In the genomic region with DNA sequence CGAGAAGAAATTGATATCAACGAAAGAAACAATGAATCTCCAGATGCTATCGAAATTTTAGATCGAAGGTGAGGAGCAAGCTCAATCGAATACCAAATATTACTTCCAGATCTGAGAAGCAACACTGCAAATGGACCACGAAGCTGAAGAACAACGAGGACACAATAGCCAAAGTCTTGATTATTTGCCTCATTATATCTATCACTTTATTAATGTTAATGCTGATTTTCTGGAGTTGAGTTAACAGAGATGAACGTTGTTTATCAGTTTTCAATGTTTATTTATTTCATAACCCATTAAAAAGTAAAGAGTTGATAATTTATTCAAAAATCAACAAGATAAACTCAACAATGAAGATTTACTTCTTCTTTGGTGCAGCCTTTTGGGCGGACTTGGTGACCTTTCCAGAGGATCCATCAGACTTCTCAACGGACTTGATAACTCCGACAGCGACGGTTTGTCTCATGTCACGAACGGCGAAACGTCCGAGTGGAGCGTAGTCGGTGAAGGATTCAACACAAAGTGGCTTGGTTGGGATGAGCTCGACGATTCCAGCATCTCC, we compare ENCODE assay signal across 5 worm cellular contexts.
TF ChIP-seq lines count a peak whose summit lies in the region.

No protein-coding gene starts in this region.

TF ChIP-seq in whole organism, L1 larva, 84 proteins besides CTCF, POLR2A, EP300 and RAD21 (continues in another document):
- no peak for TF ChIP-seq sox-4 (tag; optimal IDR thresholded peaks at IDR 0.05; lab: Kevin White, UChicago)
- TF ChIP-seq nhr-28 (tag; optimal IDR thresholded peaks at IDR 0.05; lab: Kevin White, UChicago) = no peak
- no peak for TF ChIP-seq mab-9 (GFP tag; IDR thresholded peaks at IDR 0.05; lab: Robert Waterston, UW)
- TF ChIP-seq ets-5 (GFP tag; IDR thresholded peaks at IDR 0.05; lab: Robert Waterston, UW) = no peak
- no peak for TF ChIP-seq nhr-85 (tag; lab: Kevin White, UChicago)
- no peak for TF ChIP-seq lin-13 (GFP tag; optimal IDR thresholded peaks at IDR 0.05; lab: Kevin White, UChicago)
- TF ChIP-seq ama-1 (optimal IDR thresholded peaks at IDR 0.05; lab: Kevin White, UChicago) = peak; percentile 33
- no peak for TF ChIP-seq C04F5.9 (tag; optimal IDR thresholded peaks at IDR 0.05; lab: Kevin White, UChicago)
- no peak for TF ChIP-seq nhr-237 (tag; optimal IDR thresholded peaks at IDR 0.05; lab: Kevin White, UChicago)
- TF ChIP-seq fkh-4 (tag; optimal IDR thresholded peaks at IDR 0.05; lab: Kevin White, UChicago; ENCODE audit: borderline replicate concordance) = no peak
- TF ChIP-seq vab-15 (tag; optimal IDR thresholded peaks at IDR 0.05; lab: Kevin White, UChicago) = no peak
- TF ChIP-seq unc-98 (GFP tag; IDR thresholded peaks at IDR 0.05; lab: Robert Waterston, UW) = no peak
- no peak for TF ChIP-seq lin-35 (GFP tag; optimal IDR thresholded peaks at IDR 0.05; lab: Kevin White, UChicago)
- no peak for TF ChIP-seq alr-1 (tag; optimal IDR thresholded peaks at IDR 0.05; lab: Kevin White, UChicago; ENCODE audit: borderline replicate concordance)
- TF ChIP-seq mdl-1 (tag; optimal IDR thresholded peaks at IDR 0.05; lab: Kevin White, UChicago) = no peak
- no peak for TF ChIP-seq unc-86 (tag; optimal IDR thresholded peaks at IDR 0.05; lab: Kevin White, UChicago)
- no peak for TF ChIP-seq ztf-4 (tag; optimal IDR thresholded peaks at IDR 0.05; lab: Kevin White, UChicago)
- no peak for TF ChIP-seq nhr-77 (tag; optimal IDR thresholded peaks at IDR 0.05; lab: Kevin White, UChicago)

TF ChIP-seq in whole organism, L2 larva, 48 proteins besides CTCF, POLR2A, EP300 and RAD21:
- peak; percentile 20 for TF ChIP-seq Y55F3AM.14 (GFP tag; optimal IDR thresholded peaks at IDR 0.05; lab: Kevin White, UChicago)
- TF ChIP-seq lsy-2 (tag; optimal IDR thresholded peaks at IDR 0.05; lab: Kevin White, UChicago) = peak in 1 of 2 experiments; percentile 2
- no peak for TF ChIP-seq nhr-129 (tag; optimal IDR thresholded peaks at IDR 0.05; lab: Kevin White, UChicago)
- peak; percentile 6 for TF ChIP-seq nhr-21 (tag; optimal IDR thresholded peaks at IDR 0.05; lab: Kevin White, UChicago)
- TF ChIP-seq ztf-1 (GFP tag; conservative IDR thresholded peaks at IDR 0.05; lab: Robert Waterston, UW) = no peak
- no peak for TF ChIP-seq snpc-4 (tag; optimal IDR thresholded peaks at IDR 0.05; lab: Kevin White, UChicago)

TF ChIP-seq in whole organism, L3 larva, 47 proteins besides CTCF, POLR2A, EP300 and RAD21:
- no peak for TF ChIP-seq hmg-11 (tag; optimal IDR thresholded peaks at IDR 0.05; lab: Kevin White, UChicago)
- peak; percentile 89 for TF ChIP-seq ama-1 (optimal IDR thresholded peaks at IDR 0.05; lab: Kevin White, UChicago)
- no peak for TF ChIP-seq nhr-23 (tag; optimal IDR thresholded peaks at IDR 0.05; lab: Kevin White, UChicago)
- TF ChIP-seq elt-2 (tag; optimal IDR thresholded peaks at IDR 0.05; lab: Kevin White, UChicago) = peak; percentile 9

TF ChIP-seq in whole organism, L4 larva, 104 proteins besides CTCF, POLR2A, EP300 and RAD21 (continues in another document):
- no peak for TF ChIP-seq nhr-25 (tag; optimal IDR thresholded peaks at IDR 0.05; lab: Kevin White, UChicago; ENCODE audit: borderline replicate concordance, insufficient read depth)
- TF ChIP-seq egl-27 (tag; optimal IDR thresholded peaks at IDR 0.05; lab: Kevin White, UChicago) = no peak
- no peak for TF ChIP-seq saeg-2 (GFP tag; IDR thresholded peaks at IDR 0.05; lab: Robert Waterston, UW)
- TF ChIP-seq daf-12 (tag; optimal IDR thresholded peaks at IDR 0.05; lab: Kevin White, UChicago) = no peak
- no peak for TF ChIP-seq hlh-30 (tag; optimal IDR thresholded peaks at IDR 0.05; lab: Kevin White, UChicago; ENCODE audit: insufficient read depth)
- TF ChIP-seq ceh-82 (tag; optimal IDR thresholded peaks at IDR 0.05; lab: Kevin White, UChicago) = no peak
- TF ChIP-seq lim-7 (GFP tag; IDR thresholded peaks at IDR 0.05; lab: Robert Waterston, UW) = peak; percentile 6; the same call in 1 of the 2 replicates
- TF ChIP-seq R02D3.7 (tag; optimal IDR thresholded peaks at IDR 0.05; lab: Kevin White, UChicago) = peak; percentile 25
- no peak for TF ChIP-seq nhr-76 (tag; optimal IDR thresholded peaks at IDR 0.05; lab: Kevin White, UChicago)
- TF ChIP-seq ztf-11 (tag; optimal IDR thresholded peaks at IDR 0.05; lab: Kevin White, UChicago) = no peak
- TF ChIP-seq cey-2 (tag; optimal IDR thresholded peaks at IDR 0.05; lab: Kevin White, UChicago; ENCODE audit: borderline replicate concordance, insufficient read depth) = no peak
- TF ChIP-seq tra-1 (GFP tag; IDR thresholded peaks at IDR 0.05; lab: Robert Waterston, UW) = peak; percentile 28; the same call in 1 of the 2 replicates
- TF ChIP-seq dmd-6 (GFP tag; IDR thresholded peaks at IDR 0.05; lab: Robert Waterston, UW) = no peak
- TF ChIP-seq lin-39 (tag; optimal IDR thresholded peaks at IDR 0.05; lab: Kevin White, UChicago) = no peak
- TF ChIP-seq snpc-4 (tag; optimal IDR thresholded peaks at IDR 0.05; lab: Kevin White, UChicago) = no peak
- TF ChIP-seq dmd-9 (GFP tag; IDR thresholded peaks at IDR 0.05; lab: Robert Waterston, UW) = no peak
- peak; percentile 32 for TF ChIP-seq T20F7.1 (GFP tag; optimal IDR thresholded peaks at IDR 0.05; lab: Kevin White, UChicago)
- no peak for TF ChIP-seq ces-1 (GFP tag; optimal IDR thresholded peaks at IDR 0.05; lab: Kevin White, UChicago)
- no peak for TF ChIP-seq nhr-10 (tag; optimal IDR thresholded peaks at IDR 0.05; lab: Kevin White, UChicago)
- no peak for TF ChIP-seq unc-39 (tag; optimal IDR thresholded peaks at IDR 0.05; lab: Kevin White, UChicago)
- peak; percentile 52; the same call in 1 of the 2 replicates for TF ChIP-seq T26A8.4 (GFP tag; IDR thresholded peaks at IDR 0.05; lab: Robert Waterston, UW)
- TF ChIP-seq ZK337.2 (GFP tag; IDR thresholded peaks at IDR 0.05; lab: Robert Waterston, UW) = no peak
- no peak for TF ChIP-seq rbr-2 (tag; optimal IDR thresholded peaks at IDR 0.05; lab: Kevin White, UChicago)
- TF ChIP-seq skn-1 (tag; optimal IDR thresholded peaks at IDR 0.05; lab: Kevin White, UChicago) = no peak
- no peak for TF ChIP-seq mxl-2 (GFP tag; conservative IDR thresholded peaks at IDR 0.05; lab: Robert Waterston, UW)
- TF ChIP-seq arid-1 (GFP tag; conservative IDR thresholded peaks at IDR 0.05; lab: Robert Waterston, UW) = peak; percentile 76
- TF ChIP-seq nhr-48 (tag; optimal IDR thresholded peaks at IDR 0.05; lab: Kevin White, UChicago) = peak; percentile 18
- no peak for TF ChIP-seq vab-7 (GFP tag; IDR thresholded peaks at IDR 0.05; lab: Robert Waterston, UW)
- no peak for TF ChIP-seq hif-1 (tag; optimal IDR thresholded peaks at IDR 0.05; lab: Kevin White, UChicago)
- TF ChIP-seq fkh-10 (GFP tag; optimal IDR thresholded peaks at IDR 0.05; lab: Kevin White, UChicago) = no peak

TF ChIP-seq in whole organism, young adult, 124 proteins besides CTCF, POLR2A, EP300 and RAD21 (continues in another document):
- TF ChIP-seq hmg-1.2 (GFP tag; IDR thresholded peaks at IDR 0.05; lab: Robert Waterston, UW) (peak; percentile 51), ceh-91 (GFP tag; IDR thresholded peaks at IDR 0.05; lab: Robert Waterston, UW) (no peak), sdz-38 (tag; optimal IDR thresholded peaks at IDR 0.05; lab: Kevin White, UChicago) (no peak), K12H6.12 (tag; optimal IDR thresholded peaks at IDR 0.05; lab: Kevin White, UChicago) (no peak), rpc-1 (optimal IDR thresholded peaks at IDR 0.05; lab: Kevin White, UChicago) (no peak), rpc-1 (tag; optimal IDR thresholded peaks at IDR 0.05; lab: Kevin White, UChicago) (no peak), lir-1 (GFP tag; conservative IDR thresholded peaks at IDR 0.05; lab: Robert Waterston, UW) (no peak), nfya-1 (tag; optimal IDR thresholded peaks at IDR 0.05; lab: Kevin White, UChicago; ENCODE audit: borderline replicate concordance, insufficient read depth) (no peak), snpc-4 (GFP tag; optimal IDR thresholded peaks at IDR 0.05; lab: Kevin White, UChicago) (peak; percentile 64), snpc-4 (tag; optimal IDR thresholded peaks at IDR 0.05; lab: Kevin White, UChicago) (peak in 3 of 4 experiments; percentile 57 to 76 (median 74)), let-526 (GFP tag; IDR thresholded peaks at IDR 0.05; lab: Robert Waterston, UW) (no peak), lsy-27 (tag; optimal IDR thresholded peaks at IDR 0.05; lab: Kevin White, UChicago; ENCODE audit: borderline replicate concordance, insufficient read depth) (no peak), bed-2 (GFP tag; IDR thresholded peaks at IDR 0.05; lab: Robert Waterston, UW) (no peak), atf-7 (tag; optimal IDR thresholded peaks at IDR 0.05; lab: Kevin White, UChicago) (no peak), madf-10 (tag; optimal IDR thresholded peaks at IDR 0.05; lab: Kevin White, UChicago) (no peak), B0261.1 (tag; optimal IDR thresholded peaks at IDR 0.05; lab: Kevin White, UChicago) (no peak), madf-6 (GFP tag; IDR thresholded peaks at IDR 0.05; lab: Robert Waterston, UW) (peak; percentile 81), F10E7.11 (tag; optimal IDR thresholded peaks at IDR 0.05; lab: Kevin White, UChicago) (no peak), lin-35 (GFP tag; optimal IDR thresholded peaks at IDR 0.05; lab: Kevin White, UChicago) (peak in 2 of 3 experiments; percentile 48 to 59), F49E8.2 (tag; optimal IDR thresholded peaks at IDR 0.05; lab: Kevin White, UChicago; ENCODE audit: insufficient read depth) (peak; percentile 97), ceh-58 (GFP tag; IDR thresholded peaks at IDR 0.05; lab: Robert Waterston, UW) (no peak), ztf-25 (GFP tag; IDR thresholded peaks at IDR 0.05; lab: Robert Waterston, UW) (no peak), attf-6 (GFP tag; IDR thresholded peaks at IDR 0.05; lab: Robert Waterston, UW) (peak; percentile 84), akir-1 (GFP tag; optimal IDR thresholded peaks at IDR 0.05; lab: Kevin White, UChicago) (no peak), F39B2.1 (GFP tag; IDR thresholded peaks at IDR 0.05; lab: Robert Waterston, UW) (peak; percentile 76), ccch-3 (GFP tag; optimal IDR thresholded peaks at IDR 0.05; lab: Kevin White, UChicago) (no peak), ztf-18 (tag; optimal IDR thresholded peaks at IDR 0.05; lab: Kevin White, UChicago) (no peak), C17E4.6 (GFP tag; IDR thresholded peaks at IDR 0.05; lab: Robert Waterston, UW) (no peak; the same call in 1 of the 2 replicates), dox-1 (GFP tag; IDR thresholded peaks at IDR 0.05; lab: Robert Waterston, UW) (peak; percentile 52), Y56A3A.18 (GFP tag; IDR thresholded peaks at IDR 0.05; lab: Robert Waterston, UW) (peak; percentile 87), ama-1 (optimal IDR thresholded peaks at IDR 0.05; lab: Kevin White, UChicago) (no peak), ama-1 (GFP tag; optimal IDR thresholded peaks at IDR 0.05; lab: Kevin White, UChicago) (peak in 1 of 2 experiments; percentile 84), snpc-1.1 (tag; optimal IDR thresholded peaks at IDR 0.05; lab: Kevin White, UChicago; ENCODE audit: insufficient read depth) (peak; percentile 45), nhr-179 (tag; optimal IDR thresholded peaks at IDR 0.05; lab: Kevin White, UChicago) (no peak), sea-2 (GFP tag; IDR thresholded peaks at IDR 0.05; lab: Robert Waterston, UW) (no peak)
